Worm (Caenorhabditis elegans) whole organism, mixed stage, embryonic: ENCODE results near the gene trd-1.

Experiments used
- blmp-1 ChIP-seq: fragments of 150-350 bp; optimal IDR thresholded peaks from 2 replicates; lab custom pipeline; 2014; ENCODE audit warnings: missing biosample characterization, missing genetic modification characterization
- lsy-2 ChIP-seq: fragments of 150-350 bp; optimal IDR thresholded peaks from 2 replicates; lab custom pipeline; 2014; ENCODE audit warnings: missing biosample characterization, missing genetic modification characterization
- nhr-12 ChIP-seq: fragments of 150-350 bp; optimal IDR thresholded peaks from 2 replicates; lab custom pipeline; 2014; ENCODE audit warnings: missing biosample characterization, missing genetic modification characterization
- sptf-1 ChIP-seq: sonication (generic microtip); optimal IDR thresholded peaks from 2 replicates; lab custom pipeline; 2017; ENCODE audit warnings: mild to moderate bottlenecking, missing genetic modification characterization, moderate library complexity, missing compliant biosample characterization
- unc-39 ChIP-seq: fragments of 150-350 bp; optimal IDR thresholded peaks from 2 replicates; lab custom pipeline; 2014; ENCODE audit warnings: missing biosample characterization, missing genetic modification characterization
- ztf-11 ChIP-seq: fragments of 150-350 bp; optimal IDR thresholded peaks from 2 replicates; lab custom pipeline; 2014; ENCODE audit warnings: missing biosample characterization, missing genetic modification characterization

DNA sequence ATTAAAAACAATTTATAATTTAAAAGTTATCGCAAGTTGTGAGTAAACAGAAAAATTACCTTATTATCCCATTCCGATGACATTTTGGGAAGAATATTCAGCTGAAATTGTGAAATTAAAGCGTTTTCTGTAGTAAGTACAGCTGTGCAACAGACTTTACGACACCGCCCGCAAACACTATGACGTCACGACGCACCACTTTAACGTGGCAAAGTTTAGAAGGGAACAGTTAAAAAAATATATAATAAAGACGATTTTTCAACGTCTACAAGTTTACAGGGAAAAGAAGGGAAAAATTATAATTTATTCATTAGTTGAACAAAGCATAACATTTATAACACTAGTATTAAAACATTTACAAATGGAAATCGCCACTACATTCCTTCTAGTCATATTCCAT lies 32.2 kb upstream of the trd-1 start, which contains the start of gene F08F8.9:
- TF ChIP-seq unc-39 (tag; lab: Kevin White, UChicago) = no peak
- TF ChIP-seq lsy-2 = no peak
- TF ChIP-seq blmp-1 (tag; lab: Kevin White, UChicago) = no peak
- no peak for TF ChIP-seq nhr-12 (tag; lab: Kevin White, UChicago)
- no peak for TF ChIP-seq sptf-1
- TF ChIP-seq ztf-11 (tag; lab: Kevin White, UChicago) = no peak
